Worm (Caenorhabditis elegans) whole organism, late embryonic: ENCODE data around the gene M04D8.4.

ENCODE experiments used
- fkh-10 ChIP-seq: fragments of 150-350 bp; optimal IDR thresholded peaks from 2 replicates; lab custom pipeline; 2014; ENCODE audit warnings: missing biosample characterization, missing genetic modification reagents, missing genetic modification characterization
- pha-4 ChIP-seq: fragments of 150-350 bp; optimal IDR thresholded peaks from 2 replicates; lab custom pipeline; 2018; ENCODE audit warnings: missing biosample characterization, missing genetic modification reagents, missing genetic modification characterization
- pqm-1 ChIP-seq: sonication (generic microtip); optimal IDR thresholded peaks from 2 replicates; lab custom pipeline; 2016; ENCODE audit warnings: missing genetic modification characterization, missing compliant biosample characterization
- pros-1 ChIP-seq: fragments of 150-350 bp; optimal IDR thresholded peaks from 2 replicates; lab custom pipeline; 2014; ENCODE audit warnings: missing biosample characterization, missing genetic modification reagents, missing genetic modification characterization

ce11 chrIII:10025989-10026388 is 4.5 kb downstream of the M04D8.4 start, which contains the start of gene ins-22:
- TF ChIP-seq pqm-1 (tag; lab: Kevin White, UChicago), result no peak
- TF ChIP-seq pha-4 (tag; lab: Kevin White, UChicago), result no peak
- no peak for TF ChIP-seq pros-1 (tag; lab: Kevin White, UChicago)
- TF ChIP-seq fkh-10 (GFP tag; lab: Kevin White, UChicago), result no peak
